Fruit fly (Drosophila melanogaster) S2 (cell line): ENCODE results near the gene step.

Experiments used
- CG8478 ChIP-seq: fragments of >200 bp; optimal IDR thresholded peaks from 2 replicates; lab custom pipeline; 2018
- CTCF ChIP-seq, 2 experiments: fragments of >200 bp; optimal IDR thresholded peaks; 2 replicates each; lab custom pipeline; 2018

The step gene

dm6 chr2L:21757264-21758066 lies at the start of gene step, which contains the start of gene CG1416:
Gene step (minus strand): TSS chr2L:21757466.
Gene CG1416 (plus strand): TSS chr2L:21758010.
- TF ChIP-seq CG8478 (lab: Kevin White, UChicago), result no peak
- TF ChIP-seq CTCF (optimal IDR thresholded peaks at IDR 0.05; lab: Kevin White, UChicago), result peak in 1 of 2 experiments; percentile 36

DNA sequence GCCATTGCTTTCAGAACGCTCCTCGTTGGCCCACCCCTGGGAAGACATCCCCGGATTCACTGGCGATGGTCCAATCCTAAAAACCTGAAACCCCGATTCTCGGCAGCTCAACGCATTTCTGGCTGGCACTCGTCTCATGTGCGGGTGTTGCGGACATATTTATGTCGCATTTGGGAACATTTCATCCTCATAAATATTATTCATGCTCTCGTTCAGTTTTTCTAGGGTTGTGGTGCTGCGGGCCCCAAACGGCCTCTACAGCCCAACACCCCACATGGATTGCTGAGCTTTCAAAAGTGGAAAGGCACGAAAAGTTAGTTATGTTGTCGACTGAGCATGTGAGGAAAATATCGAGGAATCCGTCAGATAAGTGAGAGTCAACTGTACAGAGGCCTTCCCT lies 49.6 kb upstream of the step start:
- no peak for TF ChIP-seq CG8478 (lab: Kevin White, UChicago)
- TF ChIP-seq CTCF (optimal IDR thresholded peaks at IDR 0.05; lab: Kevin White, UChicago), result no peak

- TF ChIP-seq CG8478 (lab: Kevin White, UChicago) (no peak), CTCF (optimal IDR thresholded peaks at IDR 0.05; lab: Kevin White, UChicago) (no peak)
Observed at dm6 chr2L:21806359-21806758, 49.1 kb upstream of the step start.

dm6 chr2L:21804105-21804504 lies 46.8 kb upstream of the step start:
- no peak for TF ChIP-seq CTCF (optimal IDR thresholded peaks at IDR 0.05; lab: Kevin White, UChicago)
- TF ChIP-seq CG8478 (lab: Kevin White, UChicago), result no peak

DNA sequence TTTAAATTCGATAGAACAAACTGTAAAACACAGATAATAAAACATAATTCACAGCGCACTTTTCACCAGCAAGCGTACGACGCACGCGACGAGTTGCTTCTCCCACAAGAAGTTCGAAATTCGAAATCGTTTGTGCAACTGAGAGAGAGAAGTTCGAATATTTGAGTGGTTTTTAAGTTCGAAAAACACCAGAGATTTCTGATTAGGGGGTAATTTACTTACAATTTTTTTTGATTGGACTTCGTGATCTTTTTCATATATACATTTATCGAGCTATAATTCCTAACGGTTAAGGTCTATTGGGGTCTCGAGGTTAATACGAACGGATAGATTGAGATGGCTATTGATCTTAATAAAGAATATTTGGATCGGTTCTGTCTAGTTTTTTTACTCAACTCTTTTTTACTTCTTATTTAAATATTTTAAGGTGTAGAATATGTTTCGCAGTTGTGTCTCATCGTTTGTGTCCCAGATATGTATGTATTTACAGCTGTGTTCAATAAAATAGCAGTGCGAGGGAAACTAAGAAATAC lies 38.1 kb upstream of the step start, which contains the start of gene CG31612:
CG31612 (minus strand) TSS at position 106 of the 533 bp plus-strand sequence.
- TF ChIP-seq CTCF (optimal IDR thresholded peaks at IDR 0.05; lab: Kevin White, UChicago) (no peak), CG8478 (lab: Kevin White, UChicago) (no peak)

- no peak for TF ChIP-seq CG8478 (lab: Kevin White, UChicago)
- no peak for TF ChIP-seq CTCF (optimal IDR thresholded peaks at IDR 0.05; lab: Kevin White, UChicago)
Observed at dm6 chr2L:21794547-21795341, 37.5 kb upstream of the step start.

DNA sequence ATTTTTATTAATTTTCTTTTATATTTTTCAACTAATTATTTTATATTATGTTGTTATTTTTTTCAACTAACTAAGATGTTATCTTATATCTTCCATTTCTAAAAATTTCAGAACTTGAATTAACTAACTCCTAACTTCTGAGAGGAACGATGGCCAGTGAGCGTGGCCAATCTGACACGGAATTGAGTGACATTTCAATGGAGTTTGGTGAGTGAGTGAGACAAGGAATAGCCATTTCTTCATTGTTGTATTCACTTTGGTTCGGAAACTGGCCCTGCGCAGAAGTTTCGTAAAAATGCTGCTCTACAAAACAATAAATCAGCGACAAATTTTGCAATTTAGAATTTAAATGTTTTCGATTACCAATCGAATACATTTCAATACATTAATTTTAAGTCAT lies 35.6 kb upstream of the step start:
- TF ChIP-seq CG8478 (lab: Kevin White, UChicago), result no peak
- TF ChIP-seq CTCF (optimal IDR thresholded peaks at IDR 0.05; lab: Kevin White, UChicago), result no peak

- TF ChIP-seq CTCF (optimal IDR thresholded peaks at IDR 0.05; lab: Kevin White, UChicago), result no peak
- TF ChIP-seq CG8478 (lab: Kevin White, UChicago), result no peak
Observed at dm6 chr2L:21791980-21792379, 34.7 kb upstream of the step start.

DNA sequence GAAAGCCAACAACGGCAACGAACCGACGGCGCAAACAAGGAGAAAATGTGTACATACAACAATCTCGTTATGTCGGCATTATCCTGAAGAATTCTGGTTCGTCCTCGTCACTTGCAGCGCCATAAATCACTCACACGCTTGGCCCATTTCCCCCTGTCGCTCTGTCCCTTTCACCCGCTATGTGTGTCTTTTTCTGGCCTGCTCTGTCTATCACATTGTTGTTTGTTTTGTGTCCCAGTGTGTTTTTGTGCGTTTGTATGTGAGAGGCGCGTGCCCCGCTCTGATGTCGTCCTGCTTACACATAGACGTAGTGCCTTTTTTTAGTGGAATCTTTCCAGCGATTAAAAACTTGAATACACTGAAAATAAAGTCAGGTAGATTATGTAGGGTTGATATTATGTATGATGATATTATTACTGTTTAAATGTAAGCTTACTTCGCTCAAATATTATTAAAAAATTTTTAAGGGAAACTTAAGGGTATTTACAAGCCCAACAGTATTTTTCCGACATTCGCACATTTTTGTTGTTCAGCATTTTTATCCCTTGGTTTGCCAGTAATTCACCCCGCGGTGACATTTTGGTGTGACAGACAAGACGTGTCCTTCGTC lies 32.3 kb upstream of the step start:
- TF ChIP-seq CTCF (optimal IDR thresholded peaks at IDR 0.05; lab: Kevin White, UChicago) (no peak), CG8478 (lab: Kevin White, UChicago) (no peak)

dm6 chr2L:21786991-21787390 lies 29.7 kb upstream of the step start:
- TF ChIP-seq CTCF (optimal IDR thresholded peaks at IDR 0.05; lab: Kevin White, UChicago) (no peak), CG8478 (lab: Kevin White, UChicago) (no peak)

DNA sequence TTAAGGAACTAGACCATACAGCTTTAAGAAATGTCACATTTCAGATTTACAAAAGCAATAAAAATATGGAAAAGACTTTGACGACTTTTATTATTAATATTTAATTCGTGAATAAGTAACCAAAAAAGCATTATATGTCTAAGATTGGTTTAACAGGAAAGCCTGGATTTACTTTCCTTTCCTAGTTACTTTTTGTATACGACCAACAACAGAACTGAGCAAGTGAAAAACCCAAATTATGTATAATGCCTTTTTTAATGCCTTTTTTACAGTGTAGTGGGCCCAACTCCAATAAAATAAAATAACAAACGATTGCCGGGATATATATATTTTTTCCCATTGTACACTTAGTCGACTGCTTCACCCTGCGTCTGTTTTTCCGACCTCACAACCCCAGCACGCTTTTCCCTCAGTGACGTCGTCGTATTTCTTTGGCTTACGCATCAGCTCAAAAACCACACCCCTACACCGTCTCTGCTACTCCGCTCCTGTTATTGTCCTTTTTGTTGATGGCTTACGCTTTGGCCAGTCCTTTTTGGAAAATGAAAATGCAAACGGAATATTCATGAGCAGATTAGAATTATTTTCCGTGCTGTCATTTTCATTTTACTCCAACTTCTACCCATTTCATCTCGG lies 27.6 kb upstream of the step start:
- no peak for TF ChIP-seq CG8478 (lab: Kevin White, UChicago)
- no peak for TF ChIP-seq CTCF (optimal IDR thresholded peaks at IDR 0.05; lab: Kevin White, UChicago)

dm6 chr2L:21783965-21784364 lies 26.7 kb upstream of the step start, which contains the start of gene CG11630:
Gene CG11630 (minus strand): TSS chr2L:21784065.
- TF ChIP-seq CG8478 (lab: Kevin White, UChicago) (no peak), CTCF (optimal IDR thresholded peaks at IDR 0.05; lab: Kevin White, UChicago) (no peak)

dm6 chr2L:21769461-21769860 lies 12.2 kb upstream of the step start:
- TF ChIP-seq CTCF (optimal IDR thresholded peaks at IDR 0.05; lab: Kevin White, UChicago) (no peak), CG8478 (lab: Kevin White, UChicago) (no peak)

DNA sequence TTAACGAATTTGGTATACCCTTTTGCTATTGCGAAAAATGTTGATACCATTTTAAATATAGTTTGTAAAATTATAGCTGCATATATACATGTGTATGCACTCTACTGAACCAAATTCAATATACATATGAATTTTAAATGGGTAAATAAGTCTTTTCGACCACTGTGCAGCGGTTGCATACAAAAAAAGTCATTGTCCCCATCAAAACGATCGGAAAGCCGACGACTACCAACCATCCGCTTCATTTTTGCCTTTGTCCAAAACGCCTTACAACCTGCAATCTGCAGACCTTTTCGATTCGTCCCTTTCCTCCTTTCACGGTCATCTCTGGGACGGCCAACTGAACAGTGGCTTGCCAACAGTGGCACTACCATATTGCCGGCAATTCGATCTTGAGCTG lies 7.7 kb upstream of the step start:
- TF ChIP-seq CTCF (optimal IDR thresholded peaks at IDR 0.05; lab: Kevin White, UChicago) (no peak), CG8478 (lab: Kevin White, UChicago) (no peak)
